Fruit fly (Drosophila melanogaster): ENCODE measurements around the gene eIF3d2.

DNA sequence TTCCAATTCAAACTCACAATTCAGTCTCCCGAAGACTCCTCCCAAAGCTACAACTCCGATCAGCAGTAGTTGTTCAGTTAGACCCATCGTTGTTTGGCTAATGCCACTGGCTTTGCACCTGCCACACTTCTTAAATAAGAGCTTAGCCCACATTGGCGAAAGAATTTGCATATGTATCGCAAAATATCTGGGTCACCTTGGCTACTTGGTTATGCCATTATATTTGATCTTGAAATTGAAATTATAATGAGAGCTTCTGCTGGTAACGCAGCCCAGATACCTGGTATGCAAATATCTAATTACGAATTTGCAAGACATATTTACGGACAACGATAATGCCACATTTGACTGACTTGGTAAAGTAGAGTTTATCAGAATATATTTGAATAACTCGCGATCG is 30.1 kb upstream of the eIF3d2 start, which contains the start of gene CG17404:
- TF ChIP-seq Mnt (GFP tag; optimal IDR thresholded peaks at IDR 0.05), result no peak
- no peak for TF ChIP-seq toe (GFP tag; optimal IDR thresholded peaks at IDR 0.05)
- no peak for TF ChIP-seq CG33017 (tag; optimal IDR thresholded peaks at IDR 0.05)
- TF ChIP-seq Crg-1 (GFP tag; optimal IDR thresholded peaks at IDR 0.05), result no peak
- TF ChIP-seq ovo (GFP tag; optimal IDR thresholded peaks at IDR 0.05), result no peak

Measured in whole organism, adult.